Fruit fly (Drosophila melanogaster): ENCODE data around the gene rdx.

The rdx gene

DNA sequence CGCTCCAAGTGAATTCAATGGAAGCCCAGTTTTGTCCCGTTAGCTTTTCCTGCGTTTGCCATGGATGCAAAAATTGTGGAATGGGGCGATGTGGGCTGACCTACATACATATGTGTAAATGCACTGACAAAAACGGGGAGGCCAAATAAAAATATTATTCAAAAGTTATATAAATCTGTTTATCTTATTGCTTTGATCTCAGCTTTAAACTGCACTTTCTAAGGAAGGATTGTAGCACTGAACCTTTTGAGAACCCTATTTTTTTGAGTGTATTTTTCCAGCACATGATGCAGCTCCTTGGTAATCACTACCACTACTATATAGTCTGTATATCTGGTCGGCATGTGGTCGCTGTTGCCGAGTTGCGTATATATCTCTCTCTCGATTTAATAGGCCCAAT lies 45.2 kb upstream of the rdx start (continued):
- TF ChIP-seq C15 (GFP tag; IDR thresholded peaks at IDR 0.05) (0 out of 3 replicates have a peak, but pooled peaks have one; percentile 4), CG11093 (GFP tag; IDR thresholded peaks at IDR 0.05) (0 out of 3 replicates have a peak, but pooled peaks have one; percentile 30), seq (GFP tag; IDR thresholded peaks at IDR 0.05) (no peak), CG13123 (GFP tag; optimal IDR thresholded peaks at IDR 0.05) (no peak), CG17829 (tag; optimal IDR thresholded peaks at IDR 0.05) (no peak), Mad (GFP tag; optimal IDR thresholded peaks at IDR 0.05) (no peak), tx (GFP tag; optimal IDR thresholded peaks at IDR 0.05) (no peak), CG14860 (GFP tag; IDR thresholded peaks at IDR 0.05; ENCODE audit: partially characterized antibody) (no peak), hkb (optimal IDR thresholded peaks at IDR 0.05) (no peak), hkb (GFP tag; IDR thresholded peaks at IDR 0.05) (peak; percentile 79), ash1 (GFP tag; optimal IDR thresholded peaks at IDR 0.05) (no peak), amos (GFP tag; IDR thresholded peaks at IDR 0.05; ENCODE audit: partially characterized antibody) (no peak), CG10321 (GFP tag; IDR thresholded peaks at IDR 0.05) (0 out of 2 replicates have a peak, but pooled peaks have one; percentile 41), psq (GFP tag; optimal IDR thresholded peaks at IDR 0.05) (no peak), emc (GFP tag; optimal IDR thresholded peaks at IDR 0.05) (no peak), Bgb (GFP tag; IDR thresholded peaks at IDR 0.05; ENCODE audit: partially characterized antibody) (no peak), dati (GFP tag; IDR thresholded peaks at IDR 0.05) (0 out of 2 replicates have a peak, but pooled peaks have one; percentile 23), lola (GFP tag; optimal IDR thresholded peaks at IDR 0.05) (no peak), gro (GFP tag; optimal IDR thresholded peaks at IDR 0.05) (no peak), fd96Cb (tag; optimal IDR thresholded peaks at IDR 0.05) (peak; percentile 59), HLH3B (GFP tag; IDR thresholded peaks at IDR 0.05) (peak; percentile 68), fd64A (GFP tag; optimal IDR thresholded peaks at IDR 0.05) (no peak), CG3163 (GFP tag; optimal IDR thresholded peaks at IDR 0.05) (no peak), Abd-B (GFP tag; optimal IDR thresholded peaks at IDR 0.05) (peak; percentile 19), CG12219 (GFP tag; optimal IDR thresholded peaks at IDR 0.05) (no peak), Blimp-1 (GFP tag; optimal IDR thresholded peaks at IDR 0.05) (peak; percentile 50), H15 (GFP tag; IDR thresholded peaks at IDR 0.05) (peak; percentile 53; the same call in 1 of the 3 replicates), HLH4C (GFP tag; IDR thresholded peaks at IDR 0.05; ENCODE audit: partially characterized antibody) (no peak), pros (GFP tag; optimal IDR thresholded peaks at IDR 0.05) (no peak), ranshi (GFP tag; IDR thresholded peaks at IDR 0.05) (0 out of 2 replicates have a peak, but pooled peaks have one; percentile 56), slp2 (GFP tag; optimal IDR thresholded peaks at IDR 0.05) (no peak), CG9215 (GFP tag; IDR thresholded peaks at IDR 0.05) (no peak; the same call in 1 of the 2 replicates), CG7786 (GFP tag; optimal IDR thresholded peaks at IDR 0.05) (no peak), toy (GFP tag; IDR thresholded peaks at IDR 0.05) (no peak), caup (GFP tag; optimal IDR thresholded peaks at IDR 0.05; ENCODE audit: severe bottlenecking) (no peak), inv (GFP tag; IDR thresholded peaks at IDR 0.05; ENCODE audit: partially characterized antibody) (no peak), D (optimal IDR thresholded peaks at IDR 0.05) (no peak), D (GFP tag; optimal IDR thresholded peaks at IDR 0.05) (peak; percentile 8), CG6689 (GFP tag; IDR thresholded peaks at IDR 0.05) (peak; percentile 44; the same call in 1 of the 2 replicates), HHEX (GFP tag; optimal IDR thresholded peaks at IDR 0.05) (peak; percentile 58), scrt (GFP tag; optimal IDR thresholded peaks at IDR 0.05) (peak; percentile 24), Sox100B (GFP tag; optimal IDR thresholded peaks at IDR 0.05) (peak; percentile 35), nau (GFP tag; optimal IDR thresholded peaks at IDR 0.05) (peak; percentile 26), CG6272 (GFP tag; IDR thresholded peaks at IDR 0.05) (no peak), CG18764 (GFP tag; optimal IDR thresholded peaks at IDR 0.05) (peak; percentile 19), CG11085 (GFP tag; IDR thresholded peaks at IDR 0.05) (no peak), Side (GFP tag; optimal IDR thresholded peaks at IDR 0.05) (no peak), Lpt (GFP tag; optimal IDR thresholded peaks at IDR 0.05) (no peak), CG30403 (GFP tag; optimal IDR thresholded peaks at IDR 0.05) (peak; percentile 38), gce (GFP tag; IDR thresholded peaks at IDR 0.05) (no peak), repo (GFP tag; optimal IDR thresholded peaks at IDR 0.05) (no peak)

All from whole organism, embryonic.